Worm (Caenorhabditis elegans): ENCODE data around the gene ZK637.4.

ce11 chrIII:8866983-8867842 lies 26.4 kb upstream of the ZK637.4 start:
- TF ChIP-seq ref-1 (GFP tag; conservative IDR thresholded peaks at IDR 0.05) (no peak), ztf-23 (GFP tag; IDR thresholded peaks at IDR 0.05) (no peak), klf-2 (GFP tag; conservative IDR thresholded peaks at IDR 0.05) (no peak), ztf-29 (GFP tag; IDR thresholded peaks at IDR 0.05) (no peak)

All from whole organism, midembryonic.